Fruit fly (Drosophila melanogaster) Kc167 (cell line): ENCODE results near the gene Syx5.

ENCODE experiments used
- Myc ChIP-seq: fragments of >200 bp; optimal IDR thresholded peaks from 2 replicates; lab custom pipeline; 2017; ENCODE audit warnings: missing external identifiers
- Sin3A ChIP-seq: fragments of >200 bp; optimal IDR thresholded peaks from 2 replicates; lab custom pipeline; 2018; ENCODE audit warnings: missing external identifiers
- h ChIP-seq: fragments of >200 bp; optimal IDR thresholded peaks from 3 replicates; lab custom pipeline; 2018; ENCODE audit warnings: missing external identifiers
- insv ChIP-seq: fragments of >200 bp; optimal IDR thresholded peaks from 3 replicates; lab custom pipeline; 2018; ENCODE audit warnings: missing external identifiers
- psq ChIP-seq: fragments of >200 bp; optimal IDR thresholded peaks from 2 replicates; lab custom pipeline; 2017; ENCODE audit warnings: missing external identifiers
- ttk ChIP-seq: sonication (Bioruptor generic); optimal IDR thresholded peaks from 2 replicates; lab custom pipeline; 2017; ENCODE audit warnings: missing external identifiers

Gene Syx5

dm6 chr2L:16299466-16300311 is 7.5 kb upstream of the Syx5 start, which contains the start of the genes heix and CG17328:
Gene heix (minus strand): TSS chr2L:16299858.
Gene CG17328 (plus strand): TSS chr2L:16299943.
- TF ChIP-seq Myc (lab: Kevin White, UChicago) (no peak), psq (no peak), h (no peak), ttk (no peak), Sin3A (no peak), insv (lab: Kevin White, UChicago) (no peak)

dm6 chr2L:16302773-16303279 is 4.3 kb upstream of the Syx5 start, which contains the start of gene GMF:
Gene GMF (minus strand): TSS chr2L:16302954.
- TF ChIP-seq Myc (lab: Kevin White, UChicago), result no peak
- TF ChIP-seq psq, result no peak
- no peak for TF ChIP-seq h
- no peak for TF ChIP-seq ttk
- TF ChIP-seq Sin3A, result no peak
- no peak for TF ChIP-seq insv (lab: Kevin White, UChicago)

dm6 chr2L:16310648-16311047 is 3.5 kb downstream of the Syx5 start, which contains the start of the genes cni and fzy:
Gene cni (minus strand): TSS chr2L:16310726.
Gene fzy (plus strand): TSS chr2L:16310956.
- TF ChIP-seq ttk (no peak), Myc (lab: Kevin White, UChicago) (no peak), psq (no peak), insv (lab: Kevin White, UChicago) (no peak), Sin3A (no peak), h (no peak)

- TF ChIP-seq Sin3A (no peak), Myc (lab: Kevin White, UChicago) (no peak), psq (no peak), insv (lab: Kevin White, UChicago) (no peak), ttk (no peak), h (no peak)
Measured at dm6 chr2L:16315027-16315426, 7.9 kb downstream of the Syx5 start.

- no peak for TF ChIP-seq psq
- no peak for TF ChIP-seq Myc (lab: Kevin White, UChicago)
Measured at dm6 chr2L:16315844-16316243, 8.7 kb downstream of the Syx5 start.

dm6 chr2L:16316410-16316809 is 9.3 kb downstream of the Syx5 start:
- no peak for TF ChIP-seq psq
- TF ChIP-seq Myc (lab: Kevin White, UChicago), result no peak
- TF ChIP-seq Sin3A, result no peak
- no peak for TF ChIP-seq h
- no peak for TF ChIP-seq ttk
- TF ChIP-seq insv (lab: Kevin White, UChicago), result no peak

dm6 chr2L:16317131-16317530 is 10.0 kb downstream of the Syx5 start:
- no peak for TF ChIP-seq ttk
- TF ChIP-seq insv (lab: Kevin White, UChicago), result no peak
- no peak for TF ChIP-seq h
- no peak for TF ChIP-seq Sin3A
- no peak for TF ChIP-seq Myc (lab: Kevin White, UChicago)
- no peak for TF ChIP-seq psq

dm6 chr2L:16317777-16318610 is 10.8 kb downstream of the Syx5 start:
- no peak for TF ChIP-seq psq
- TF ChIP-seq h, result no peak
- TF ChIP-seq ttk, result no peak
- TF ChIP-seq Myc (lab: Kevin White, UChicago), result no peak
- TF ChIP-seq Sin3A, result no peak
- no peak for TF ChIP-seq insv (lab: Kevin White, UChicago)

dm6 chr2L:16319743-16320142 is 12.6 kb downstream of the Syx5 start:
- no peak for TF ChIP-seq insv (lab: Kevin White, UChicago)
- TF ChIP-seq h, result no peak
- no peak for TF ChIP-seq Myc (lab: Kevin White, UChicago)
- no peak for TF ChIP-seq ttk
- TF ChIP-seq psq, result no peak
- TF ChIP-seq Sin3A, result no peak

- TF ChIP-seq psq (no peak), Sin3A (no peak), Myc (lab: Kevin White, UChicago) (no peak), h (no peak)
Measured at dm6 chr2L:16320428-16320827, 13.3 kb downstream of the Syx5 start.

- TF ChIP-seq Myc (lab: Kevin White, UChicago) (no peak), ttk (no peak), Sin3A (no peak), h (no peak), insv (lab: Kevin White, UChicago) (no peak), psq (no peak)
Measured at dm6 chr2L:16321209-16321608, 14.1 kb downstream of the Syx5 start.

- no peak for TF ChIP-seq h
Measured at dm6 chr2L:16321872-16322631, 14.9 kb downstream of the Syx5 start.
